Worm (Caenorhabditis elegans) whole organism, young adult: ENCODE results near the gene C34F6.7.

Source experiments
- Y53F4B.3 ChIP-seq: fragments of 200-800 bp; sonication (Bioruptor generic); IDR thresholded peaks from 2 replicates; pipeline ENCODE4 v1.3.6; 2022; ENCODE audit warnings: missing genetic modification reagents, missing genetic modification characterization, missing compliant biosample characterization
- akir-1 ChIP-seq: fragments of 200-800 bp; sonication (Bioruptor generic); optimal IDR thresholded peaks from 2 replicates; lab custom pipeline; 2018; ENCODE audit warnings: mild to moderate bottlenecking, missing genetic modification characterization, moderate library complexity, missing compliant biosample characterization
- bed-2 ChIP-seq: fragments of 200-800 bp; sonication (Bioruptor generic); IDR thresholded peaks from 2 replicates; pipeline ENCODE4 v1.3.6; 2022; ENCODE audit warnings: missing genetic modification reagents, missing genetic modification characterization, missing compliant biosample characterization
- ceh-58 ChIP-seq: fragments of 200-800 bp; sonication (Bioruptor generic); IDR thresholded peaks from 2 replicates; pipeline ENCODE4 v1.3.6; 2022; ENCODE audit warnings: missing genetic modification characterization, missing compliant biosample characterization
- ekl-4 ChIP-seq: fragments of 200-800 bp; sonication (Bioruptor generic); IDR thresholded peaks from 2 replicates; pipeline ENCODE4 v1.3.6; 2022; ENCODE audit warnings: missing genetic modification reagents, missing genetic modification characterization, missing compliant biosample characterization
- fkh-3 ChIP-seq: sonication (generic microtip); optimal IDR thresholded peaks from 2 replicates; lab custom pipeline; 2016; ENCODE audit warnings: mild to moderate bottlenecking, missing genetic modification characterization, missing compliant biosample characterization
- lin-54 ChIP-seq: fragments of 200-800 bp; sonication (Bioruptor generic); optimal IDR thresholded peaks from 2 replicates; lab custom pipeline; 2018; ENCODE audit warnings: mild to moderate bottlenecking, missing genetic modification characterization, missing compliant biosample characterization
- nfya-2 ChIP-seq: fragments of 200-800 bp; sonication (Bioruptor generic); IDR thresholded peaks from 2 replicates; pipeline ENCODE4 v1.3.6; 2022; ENCODE audit warnings: missing genetic modification reagents, missing genetic modification characterization, missing compliant biosample characterization
- pha-4 ChIP-seq: fragments of 150-350 bp; sonication (generic microtip); optimal IDR thresholded peaks from 2 replicates; lab custom pipeline; 2014; ENCODE audit warnings: missing biosample characterization, missing genetic modification reagents, missing genetic modification characterization
- ztf-28 ChIP-seq: fragments of 200-800 bp; sonication (Bioruptor generic); IDR thresholded peaks from 2 replicates; pipeline ENCODE4 v1.3.6; 2022; ENCODE audit warnings: missing genetic modification reagents, missing genetic modification characterization, missing compliant biosample characterization

- no peak for TF ChIP-seq lin-54
- TF ChIP-seq fkh-3 (tag; lab: Kevin White, UChicago), result no peak
- no peak for TF ChIP-seq Y53F4B.3 (GFP tag; lab: Robert Waterston, UW)
- no peak for TF ChIP-seq nfya-2 (GFP tag; lab: Robert Waterston, UW)
- no peak for TF ChIP-seq akir-1 (GFP tag; lab: Kevin White, UChicago)
- TF ChIP-seq pha-4 (tag; lab: Kevin White, UChicago), result no peak
- TF ChIP-seq ceh-58 (GFP tag; lab: Robert Waterston, UW), result no peak
- no peak for TF ChIP-seq bed-2 (GFP tag; lab: Robert Waterston, UW)
- no peak for TF ChIP-seq ekl-4 (GFP tag; lab: Robert Waterston, UW)
- TF ChIP-seq ztf-28, result no peak
These were observed 11.3 kb upstream of the C34F6.7 start, which contains the start of gene C34F6.12 for ce11 chrX:11226595-11226994.
